Worm (Caenorhabditis elegans): ENCODE results near the gene dpyd-1.
A peak's percentile ranks its signal among the peaks of the same experiment; 100 is the strongest.

The dpyd-1 gene

ce11 chrX:5455107-5455506, 12.6 kb upstream of the dpyd-1 start:
- TF ChIP-seq sdc-2 (tag; optimal IDR thresholded peaks at IDR 0.05) = no peak
- TF ChIP-seq elt-2 (tag; optimal IDR thresholded peaks at IDR 0.05) = peak; percentile 61

- TF ChIP-seq dve-1 (tag; optimal IDR thresholded peaks at IDR 0.05) = no peak
- no peak for TF ChIP-seq hlh-6 (tag; optimal IDR thresholded peaks at IDR 0.05)
- TF ChIP-seq dmd-4 (tag; optimal IDR thresholded peaks at IDR 0.05; ENCODE audit: borderline replicate concordance) = no peak
- no peak for TF ChIP-seq ceh-18 (tag; optimal IDR thresholded peaks at IDR 0.05)
- TF ChIP-seq ztf-16 (tag; optimal IDR thresholded peaks at IDR 0.05) = no peak
- TF ChIP-seq unc-55 (GFP tag; optimal IDR thresholded peaks at IDR 0.05) = no peak
- TF ChIP-seq C08G9.2 (tag; optimal IDR thresholded peaks at IDR 0.05) = no peak
- no peak for TF ChIP-seq hlh-8 (tag; optimal IDR thresholded peaks at IDR 0.05)
- TF ChIP-seq odd-2 (tag; optimal IDR thresholded peaks at IDR 0.05) = no peak
- TF ChIP-seq unc-3 (GFP tag; conservative IDR thresholded peaks at IDR 0.05) = no peak
- no peak for TF ChIP-seq unc-3 (tag; optimal IDR thresholded peaks at IDR 0.05)
- TF ChIP-seq tbx-7 (tag; optimal IDR thresholded peaks at IDR 0.05) = no peak
- TF ChIP-seq C38D4.7 (GFP tag; optimal IDR thresholded peaks at IDR 0.05) = no peak
- no peak for TF ChIP-seq nhr-11 (tag; optimal IDR thresholded peaks at IDR 0.05)
- TF ChIP-seq pqm-1 (tag; optimal IDR thresholded peaks at IDR 0.05) = no peak
- no peak for TF ChIP-seq pha-4 (tag; optimal IDR thresholded peaks at IDR 0.05)
- TF ChIP-seq ceh-48 (tag; optimal IDR thresholded peaks at IDR 0.05) = no peak
- TF ChIP-seq pag-3 (tag; optimal IDR thresholded peaks at IDR 0.05; ENCODE audit: borderline replicate concordance) = no peak
Observed at ce11 chrX:5457184-5457583, 10.5 kb upstream of the dpyd-1 start.

ce11 chrX:5458043-5458442, 9.6 kb upstream of the dpyd-1 start:
- TF ChIP-seq pag-3 (tag; optimal IDR thresholded peaks at IDR 0.05; ENCODE audit: borderline replicate concordance) (no peak), gmeb-2 (tag; optimal IDR thresholded peaks at IDR 0.05) (no peak), ceh-34 (tag; optimal IDR thresholded peaks at IDR 0.05) (no peak), madf-2 (tag; optimal IDR thresholded peaks at IDR 0.05) (no peak), pat-9 (tag; optimal IDR thresholded peaks at IDR 0.05) (no peak), ceh-22 (tag; optimal IDR thresholded peaks at IDR 0.05) (no peak), hlh-8 (tag; optimal IDR thresholded peaks at IDR 0.05) (no peak)

ce11 chrX:5458750-5459149, 8.9 kb upstream of the dpyd-1 start:
- TF ChIP-seq elt-2 (tag; optimal IDR thresholded peaks at IDR 0.05) (no peak), eyg-1 (tag; optimal IDR thresholded peaks at IDR 0.05) (no peak), pag-3 (tag; optimal IDR thresholded peaks at IDR 0.05; ENCODE audit: borderline replicate concordance) (no peak)

- TF ChIP-seq ceh-14 (tag; optimal IDR thresholded peaks at IDR 0.05) (no peak), dve-1 (tag; optimal IDR thresholded peaks at IDR 0.05) (no peak), ahr-1 (tag; optimal IDR thresholded peaks at IDR 0.05) (no peak), sdc-2 (tag; optimal IDR thresholded peaks at IDR 0.05) (no peak), lim-6 (tag; optimal IDR thresholded peaks at IDR 0.05) (no peak), fax-1 (tag; optimal IDR thresholded peaks at IDR 0.05) (no peak), elt-4 (tag; optimal IDR thresholded peaks at IDR 0.05) (no peak), syd-9 (tag; optimal IDR thresholded peaks at IDR 0.05) (no peak), che-1 (tag; optimal IDR thresholded peaks at IDR 0.05) (no peak), zip-5 (tag; optimal IDR thresholded peaks at IDR 0.05) (no peak), fkh-6 (tag; optimal IDR thresholded peaks at IDR 0.05) (no peak), sox-4 (tag; optimal IDR thresholded peaks at IDR 0.05) (no peak), mec-3 (tag; optimal IDR thresholded peaks at IDR 0.05; ENCODE audit: borderline replicate concordance) (no peak)
Observed at ce11 chrX:5460930-5461329, 6.7 kb upstream of the dpyd-1 start, which contains the start of gene ddr-1. Gene ddr-1 (plus strand): TSS chrX:5461230.
